Fruit fly (Drosophila melanogaster) whole organism, embryonic: ENCODE results near the gene Pcif1.

Experiments
- CG1024 ChIP-seq: fragments of 200-800 bp; sonication (Bioruptor generic); IDR thresholded peaks from 2 replicates; pipeline ENCODE4 v1.3.6; 2022; ENCODE audit warnings: missing biosample characterization, missing genetic modification characterization
- CG10274 ChIP-seq: fragments of 200-800 bp; sonication (Bioruptor generic); optimal IDR thresholded peaks from 3 replicates; lab custom pipeline; 2017; ENCODE audit warnings: missing biosample characterization, mild to moderate bottlenecking, missing genetic modification characterization
- CG10366 ChIP-seq: fragments of 200-800 bp; sonication (Bioruptor generic); IDR thresholded peaks from 2 replicates; pipeline ENCODE4 v1.3.6; 2022; ENCODE audit warnings: missing biosample characterization, missing genetic modification characterization
- CG11504 ChIP-seq: fragments of 200-800 bp; sonication (Bioruptor generic); optimal IDR thresholded peaks from 3 replicates; lab custom pipeline; 2019; ENCODE audit warnings: missing biosample characterization, mild to moderate bottlenecking, missing genetic modification characterization, moderate library complexity
- CG12071 ChIP-seq: fragments of 200-800 bp; sonication (Bioruptor generic); optimal IDR thresholded peaks from 3 replicates; lab custom pipeline; 2018; ENCODE audit warnings: missing biosample characterization, mild to moderate bottlenecking, missing genetic modification characterization
- CG12769 ChIP-seq: fragments of 200-800 bp; sonication (Bioruptor generic); optimal IDR thresholded peaks from 2 replicates; lab custom pipeline; 2019; ENCODE audit warnings: missing biosample characterization, mild to moderate bottlenecking, missing genetic modification characterization, moderate library complexity
- CG15269 ChIP-seq: fragments of 200-800 bp; sonication (Bioruptor generic); optimal IDR thresholded peaks from 2 replicates; lab custom pipeline; 2018; ENCODE audit warnings: missing biosample characterization, mild to moderate bottlenecking, missing genetic modification characterization, moderate library complexity
- CG1603 ChIP-seq: fragments of 200-800 bp; sonication (Bioruptor generic); optimal IDR thresholded peaks from 2 replicates; lab custom pipeline; 2019; ENCODE audit warnings: missing biosample characterization, mild to moderate bottlenecking, missing genetic modification characterization, moderate library complexity
- CG16779 ChIP-seq: fragments of 200-800 bp; sonication (Bioruptor generic); IDR thresholded peaks from 2 replicates; pipeline ENCODE4 v1.3.6; 2022; ENCODE audit warnings: missing biosample characterization, missing genetic modification characterization
- CG16815 ChIP-seq: fragments of 200-800 bp; sonication (Bioruptor generic); optimal IDR thresholded peaks from 3 replicates; lab custom pipeline; 2017; ENCODE audit warnings: missing biosample characterization, mild to moderate bottlenecking, missing genetic modification characterization
- CG16863 ChIP-seq: fragments of 200-800 bp; sonication (Bioruptor generic); optimal IDR thresholded peaks from 3 replicates; lab custom pipeline; 2016; ENCODE audit warnings: missing biosample characterization, missing genetic modification characterization
- CG17359 ChIP-seq: fragments of 200-800 bp; sonication (Bioruptor generic); optimal IDR thresholded peaks from 3 replicates; lab custom pipeline; 2018; ENCODE audit warnings: missing biosample characterization, mild to moderate bottlenecking, missing genetic modification characterization, moderate library complexity
- CG18476 ChIP-seq: fragments of 200-800 bp; sonication (Bioruptor generic); optimal IDR thresholded peaks from 2 replicates; lab custom pipeline; 2016; ENCODE audit warnings: missing biosample characterization, mild to moderate bottlenecking, missing genetic modification characterization
- CG18764 ChIP-seq: fragments of 200-800 bp; sonication (Bioruptor generic); optimal IDR thresholded peaks from 3 replicates; lab custom pipeline; 2016; ENCODE audit warnings: missing biosample characterization, missing genetic modification characterization
- CG2129 ChIP-seq: fragments of 200-800 bp; sonication (Bioruptor generic); IDR thresholded peaks from 2 replicates; pipeline ENCODE4 v1.3.6; 2022; ENCODE audit warnings: missing biosample characterization, missing genetic modification characterization; ENCODE audit not compliant: partially characterized antibody
- CG2202 ChIP-seq: fragments of 200-800 bp; sonication (Bioruptor generic); optimal IDR thresholded peaks from 2 replicates; lab custom pipeline; 2018; ENCODE audit warnings: missing biosample characterization, mild to moderate bottlenecking, missing genetic modification characterization
- CG5245 ChIP-seq: fragments of 200-800 bp; sonication (Bioruptor generic); optimal IDR thresholded peaks from 3 replicates; lab custom pipeline; 2016; ENCODE audit warnings: missing biosample characterization, missing genetic modification characterization
- CG7372 ChIP-seq: fragments of 200-800 bp; sonication (Bioruptor generic); IDR thresholded peaks from 2 replicates; pipeline ENCODE4 v1.3.6; 2022; ENCODE audit warnings: missing biosample characterization, missing genetic modification characterization
- CG8089 ChIP-seq: fragments of 200-800 bp; sonication (Bioruptor generic); optimal IDR thresholded peaks from 3 replicates; lab custom pipeline; 2016; ENCODE audit warnings: missing biosample characterization, missing genetic modification characterization
- CG8388 ChIP-seq: fragments of 200-800 bp; sonication (Bioruptor generic); optimal IDR thresholded peaks from 2 replicates; lab custom pipeline; 2019; ENCODE audit warnings: missing biosample characterization, mild to moderate bottlenecking, missing genetic modification characterization, moderate library complexity
- CG8944 ChIP-seq: fragments of 200-800 bp; sonication (Bioruptor generic); optimal IDR thresholded peaks from 3 replicates; lab custom pipeline; 2016; ENCODE audit warnings: missing biosample characterization, missing genetic modification characterization
- CG9215 ChIP-seq: fragments of 200-800 bp; sonication (Bioruptor generic); IDR thresholded peaks from 2 replicates; pipeline ENCODE4 v1.3.6; 2022; ENCODE audit warnings: missing biosample characterization, missing genetic modification characterization
- CG9876 ChIP-seq: fragments of 200-800 bp; sonication (Bioruptor generic); optimal IDR thresholded peaks from 2 replicates; lab custom pipeline; 2016; ENCODE audit warnings: missing biosample characterization, missing genetic modification characterization
- Dbx ChIP-seq: fragments of 200-800 bp; sonication (Bioruptor generic); IDR thresholded peaks from 3 replicates; pipeline ENCODE4 v1.3.6; 2022; ENCODE audit warnings: missing biosample characterization, missing genetic modification characterization
- Doc3 ChIP-seq: fragments of 200-800 bp; sonication (Bioruptor generic); IDR thresholded peaks from 3 replicates; pipeline ENCODE4 v1.3.6; 2022; ENCODE audit warnings: missing biosample characterization, missing genetic modification characterization; ENCODE audit not compliant: partially characterized antibody
- H2.0 ChIP-seq: fragments of 200-800 bp; sonication (Bioruptor generic); IDR thresholded peaks from 2 replicates; pipeline ENCODE4 v1.3.6; 2022; ENCODE audit warnings: missing biosample characterization, missing genetic modification characterization
- HLH54F ChIP-seq: fragments of 200-800 bp; sonication (Bioruptor generic); optimal IDR thresholded peaks from 3 replicates; lab custom pipeline; 2016; ENCODE audit warnings: missing biosample characterization, missing genetic modification characterization
- HLHmδ ChIP-seq: fragments of 200-800 bp; sonication (Bioruptor generic); optimal IDR thresholded peaks from 2 replicates; lab custom pipeline; 2018; ENCODE audit warnings: missing biosample characterization, mild to moderate bottlenecking, missing genetic modification characterization, moderate library complexity
- Meics ChIP-seq: fragments of 200-800 bp; sonication (Bioruptor generic); optimal IDR thresholded peaks from 2 replicates; lab custom pipeline; 2017; ENCODE audit warnings: missing biosample characterization, mild to moderate bottlenecking, missing genetic modification characterization
- Mrtf ChIP-seq: fragments of 200-800 bp; sonication (Bioruptor generic); IDR thresholded peaks from 3 replicates; pipeline ENCODE4 v1.3.6; 2022; ENCODE audit warnings: missing biosample characterization, missing genetic modification characterization
- Myb ChIP-seq: fragments of 200-800 bp; sonication (Bioruptor generic); optimal IDR thresholded peaks from 2 replicates; lab custom pipeline; 2016; ENCODE audit warnings: missing biosample characterization, missing genetic modification characterization
- Optix ChIP-seq: fragments of 200-800 bp; sonication (Bioruptor generic); IDR thresholded peaks from 3 replicates; pipeline ENCODE4 v1.3.6; 2022; ENCODE audit warnings: missing biosample characterization, missing genetic modification characterization
- Six4 ChIP-seq: fragments of 200-800 bp; sonication (Bioruptor generic); optimal IDR thresholded peaks from 2 replicates; lab custom pipeline; 2016; ENCODE audit warnings: missing biosample characterization, missing genetic modification characterization
- ato ChIP-seq: fragments of 200-800 bp; sonication (Bioruptor generic); IDR thresholded peaks from 2 replicates; pipeline ENCODE4 v1.3.6; 2022; ENCODE audit warnings: missing biosample characterization, missing genetic modification characterization; ENCODE audit not compliant: partially characterized antibody
- btn ChIP-seq: fragments of 200-800 bp; sonication (Bioruptor generic); optimal IDR thresholded peaks from 2 replicates; lab custom pipeline; 2016; ENCODE audit warnings: missing biosample characterization, missing genetic modification characterization
- dm ChIP-seq: fragments of 200-800 bp; sonication (Bioruptor generic); optimal IDR thresholded peaks from 3 replicates; lab custom pipeline; 2016; ENCODE audit warnings: missing biosample characterization, missing genetic modification characterization
- emc ChIP-seq: fragments of 200-800 bp; sonication (Bioruptor generic); optimal IDR thresholded peaks from 2 replicates; lab custom pipeline; 2016; ENCODE audit warnings: missing biosample characterization, missing genetic modification characterization
- fd64A ChIP-seq: fragments of 200-800 bp; sonication (Bioruptor generic); optimal IDR thresholded peaks from 3 replicates; lab custom pipeline; 2018; ENCODE audit warnings: missing biosample characterization, mild to moderate bottlenecking, missing genetic modification characterization
- fru ChIP-seq: fragments of >200 bp; optimal IDR thresholded peaks from 2 replicates; lab custom pipeline; 2017
- ftz-f1 ChIP-seq: fragments of 200-800 bp; sonication (Bioruptor generic); optimal IDR thresholded peaks from 2 replicates; lab custom pipeline; 2016; ENCODE audit warnings: missing biosample characterization, missing genetic modification characterization
- grau ChIP-seq: fragments of 200-800 bp; optimal IDR thresholded peaks from 3 replicates; lab custom pipeline; 2019; ENCODE audit warnings: missing biosample characterization, mild to moderate bottlenecking, missing genetic modification characterization, moderate library complexity
- gsb ChIP-seq: fragments of 200-800 bp; sonication (Bioruptor generic); IDR thresholded peaks from 2 replicates; pipeline ENCODE4 v1.3.6; 2022; ENCODE audit warnings: missing biosample characterization, missing genetic modification characterization
- ham ChIP-seq: fragments of 200-800 bp; sonication (Bioruptor generic); IDR thresholded peaks from 2 replicates; pipeline ENCODE4 v1.3.6; 2022; ENCODE audit warnings: missing biosample characterization, missing genetic modification characterization
- lilli ChIP-seq: fragments of 200-800 bp; sonication (Bioruptor generic); optimal IDR thresholded peaks from 3 replicates; lab custom pipeline; 2016; ENCODE audit warnings: missing biosample characterization, missing genetic modification characterization
- maf-S ChIP-seq: fragments of 200-800 bp; sonication (Bioruptor generic); optimal IDR thresholded peaks from 2 replicates; lab custom pipeline; 2016; ENCODE audit warnings: missing biosample characterization, missing genetic modification characterization
- nerfin-1 ChIP-seq: fragments of 200-800 bp; sonication (Bioruptor generic); optimal IDR thresholded peaks from 3 replicates; lab custom pipeline; 2019; ENCODE audit warnings: missing biosample characterization, mild to moderate bottlenecking, missing genetic modification characterization, moderate library complexity
- ro ChIP-seq: fragments of 200-800 bp; sonication (Bioruptor generic); IDR thresholded peaks from 2 replicates; pipeline ENCODE4 v1.3.6; 2022; ENCODE audit warnings: missing biosample characterization, missing genetic modification characterization
- row ChIP-seq: fragments of 200-800 bp; sonication (Bioruptor generic); IDR thresholded peaks from 3 replicates; pipeline ENCODE4 v1.3.6; 2022; ENCODE audit warnings: missing biosample characterization, missing genetic modification characterization
- sr ChIP-seq: fragments of 200-800 bp; sonication (Bioruptor generic); IDR thresholded peaks from 3 replicates; pipeline ENCODE4 v1.3.6; 2022; ENCODE audit warnings: missing biosample characterization, missing genetic modification characterization
- tll ChIP-seq, 2 experiments: fragments of 200-800 bp in 1 of 2; fragments of >200 bp in 1 of 2; sonication (Bioruptor generic) in 1 of 2; optimal IDR thresholded peaks; 2 replicates each; lab custom pipeline; 2017 to 2019; ENCODE audit warnings: missing biosample characterization in 2 of 2, missing genetic modification characterization in 2 of 2, mild to moderate bottlenecking in 1 of 2, moderate library complexity in 1 of 2
- yki ChIP-seq: fragments of >200 bp; optimal IDR thresholded peaks from 3 replicates; lab custom pipeline; 2018

Pcif1 gene

dm6 chr3L:20809088-20809999, 23.3 kb upstream of the Pcif1 start, which contains the start of the genes CG3634 and HIPP1 (continued):
- TF ChIP-seq CG10366 (GFP tag; lab: Robert Waterston, UW) = no peak
- TF ChIP-seq Meics = no peak
- no peak for TF ChIP-seq CG1603 (tag; lab: Kevin White, UChicago)
- no peak for TF ChIP-seq CG8089 (GFP tag; lab: Kevin White, UChicago)
- no peak for TF ChIP-seq gsb (GFP tag; lab: Robert Waterston, UW)
- no peak for TF ChIP-seq btn (GFP tag; lab: Kevin White, UChicago)
- TF ChIP-seq ro (GFP tag; lab: Robert Waterston, UW) = no peak
- no peak for TF ChIP-seq dm (GFP tag; lab: Kevin White, UChicago)
- TF ChIP-seq row (GFP tag; lab: Robert Waterston, UW) = peak; percentile 84
- no peak for TF ChIP-seq grau (tag; lab: Kevin White, UChicago)
- TF ChIP-seq CG5245 (GFP tag; lab: Kevin White, UChicago) = no peak
- no peak for TF ChIP-seq CG8388 (GFP tag; lab: Kevin White, UChicago)
- TF ChIP-seq emc = no peak
- TF ChIP-seq tll (GFP tag; optimal IDR thresholded peaks at IDR 0.05; lab: Kevin White, UChicago) = no peak
- no peak for TF ChIP-seq CG15269
- no peak for TF ChIP-seq CG9876 (GFP tag; lab: Kevin White, UChicago)
- TF ChIP-seq CG8944 (GFP tag; lab: Kevin White, UChicago) = no peak
- no peak for TF ChIP-seq CG18764 (GFP tag; lab: Kevin White, UChicago)
- TF ChIP-seq CG17359 = no peak
- no peak for TF ChIP-seq H2.0 (GFP tag; lab: Robert Waterston, UW)
- no peak for TF ChIP-seq Mrtf
- TF ChIP-seq CG12071 (GFP tag; lab: Kevin White, UChicago) = no peak
- no peak for TF ChIP-seq CG11504 (tag; lab: Kevin White, UChicago)
- no peak for TF ChIP-seq CG7372
- TF ChIP-seq sr (GFP tag; lab: Robert Waterston, UW) = no peak
- no peak for TF ChIP-seq CG10274 (GFP tag; lab: Kevin White, UChicago)
- peak; percentile 48 for TF ChIP-seq nerfin-1 (tag; lab: Kevin White, UChicago)
- TF ChIP-seq CG1024 (GFP tag; lab: Robert Waterston, UW) = no peak
- TF ChIP-seq maf-S (GFP tag; lab: Kevin White, UChicago) = no peak
- no peak for TF ChIP-seq CG18476 (GFP tag; lab: Kevin White, UChicago)
- TF ChIP-seq Dbx (GFP tag; lab: Robert Waterston, UW) = no peak
- no peak for TF ChIP-seq CG16863 (GFP tag; lab: Kevin White, UChicago)
- TF ChIP-seq CG16815 (GFP tag; lab: Kevin White, UChicago) = no peak
- TF ChIP-seq Myb (GFP tag; lab: Kevin White, UChicago) = peak; percentile 9
- TF ChIP-seq HLH54F = no peak
- no peak for TF ChIP-seq CG9215 (GFP tag; lab: Robert Waterston, UW)
- TF ChIP-seq ham = no peak
- no peak for TF ChIP-seq lilli
- TF ChIP-seq CG16779 (GFP tag; lab: Robert Waterston, UW) = no peak
- no peak for TF ChIP-seq HLHmδ (GFP tag; lab: Kevin White, UChicago)
- TF ChIP-seq Doc3 = peak; percentile 50; the same call in 1 of the 3 replicates
- TF ChIP-seq fd64A = no peak
- no peak for TF ChIP-seq CG2202 (tag; lab: Kevin White, UChicago)
- TF ChIP-seq CG12769 = no peak
- TF ChIP-seq CG2129 (GFP tag; lab: Robert Waterston, UW) = no peak
- TF ChIP-seq Six4 (GFP tag; lab: Kevin White, UChicago) = no peak
- TF ChIP-seq fru (lab: Kevin White, UChicago) = no peak
- TF ChIP-seq ftz-f1 (GFP tag; lab: Kevin White, UChicago) = no peak
- TF ChIP-seq ato (GFP tag; lab: Robert Waterston, UW) = no peak
- TF ChIP-seq yki = no peak
- no peak for TF ChIP-seq Optix (GFP tag; lab: Robert Waterston, UW)
